Worm (Caenorhabditis elegans): ENCODE results near the gene clik-2.

The clik-2 gene

ce11 chrX:7725615-7726014, 36.6 kb upstream of the clik-2 start, which contains the start of gene spp-14:
TSS of gene spp-14 (plus strand) at chrX:7725979.
- TF ChIP-seq egl-27 (tag; optimal IDR thresholded peaks at IDR 0.05) (no peak), elt-2 (tag; optimal IDR thresholded peaks at IDR 0.05) (peak; percentile 99), hmg-11 (tag; optimal IDR thresholded peaks at IDR 0.05) (no peak), aly-2 (tag; optimal IDR thresholded peaks at IDR 0.05) (no peak), unc-39 (tag; optimal IDR thresholded peaks at IDR 0.05) (no peak), skn-1 (tag; optimal IDR thresholded peaks at IDR 0.05) (peak; percentile 22), pha-4 (tag; optimal IDR thresholded peaks at IDR 0.05) (peak; percentile 20), mdl-1 (tag; optimal IDR thresholded peaks at IDR 0.05) (no peak), jun-1 (tag; optimal IDR thresholded peaks at IDR 0.05) (peak; percentile 77), pqm-1 (tag; optimal IDR thresholded peaks at IDR 0.05) (peak; percentile 97), lsy-12 (tag; optimal IDR thresholded peaks at IDR 0.05) (no peak), elt-3 (tag; optimal IDR thresholded peaks at IDR 0.05) (no peak), lin-15B (tag; optimal IDR thresholded peaks at IDR 0.05) (no peak), ama-1 (optimal IDR thresholded peaks at IDR 0.05) (no peak)

ce11 chrX:7724099-7724498, 35.1 kb upstream of the clik-2 start:
- TF ChIP-seq tbx-2 (tag; optimal IDR thresholded peaks at IDR 0.05): no peak

- TF ChIP-seq ceh-28 (tag; optimal IDR thresholded peaks at IDR 0.05) (no peak), ztf-11 (tag; optimal IDR thresholded peaks at IDR 0.05) (no peak), elt-2 (tag; optimal IDR thresholded peaks at IDR 0.05) (no peak), nhr-11 (tag; optimal IDR thresholded peaks at IDR 0.05) (no peak), snpc-4 (tag; optimal IDR thresholded peaks at IDR 0.05) (no peak), ceh-9 (tag; optimal IDR thresholded peaks at IDR 0.05) (no peak), nhr-76 (tag; optimal IDR thresholded peaks at IDR 0.05) (no peak), tbx-2 (tag; optimal IDR thresholded peaks at IDR 0.05) (no peak), ceh-82 (tag; optimal IDR thresholded peaks at IDR 0.05) (no peak), nhr-12 (tag; optimal IDR thresholded peaks at IDR 0.05) (no peak), lin-39 (tag; optimal IDR thresholded peaks at IDR 0.05) (no peak), ceh-16 (tag; optimal IDR thresholded peaks at IDR 0.05) (no peak), ztf-4 (tag; optimal IDR thresholded peaks at IDR 0.05) (no peak), pqm-1 (tag; optimal IDR thresholded peaks at IDR 0.05) (no peak), unc-39 (tag; optimal IDR thresholded peaks at IDR 0.05) (no peak), nhr-25 (tag; optimal IDR thresholded peaks at IDR 0.05) (no peak), egl-5 (tag; optimal IDR thresholded peaks at IDR 0.05) (no peak), ZK546.5 (tag; optimal IDR thresholded peaks at IDR 0.05) (no peak), egl-27 (tag; optimal IDR thresholded peaks at IDR 0.05) (no peak), eor-1 (tag; optimal IDR thresholded peaks at IDR 0.05) (no peak)
Measured at ce11 chrX:7720565-7720964, 31.5 kb upstream of the clik-2 start.

- TF ChIP-seq unc-39 (tag; optimal IDR thresholded peaks at IDR 0.05) (no peak), nhr-28 (tag; optimal IDR thresholded peaks at IDR 0.05) (no peak), aly-2 (tag; optimal IDR thresholded peaks at IDR 0.05) (no peak), jun-1 (tag; optimal IDR thresholded peaks at IDR 0.05) (no peak), nhr-76 (tag; optimal IDR thresholded peaks at IDR 0.05) (no peak), R02D3.7 (tag; optimal IDR thresholded peaks at IDR 0.05) (no peak), daf-12 (tag; optimal IDR thresholded peaks at IDR 0.05) (no peak), unc-62 (GFP tag; optimal IDR thresholded peaks at IDR 0.05) (no peak), snpc-4 (tag; optimal IDR thresholded peaks at IDR 0.05) (no peak), nhr-43 (tag; optimal IDR thresholded peaks at IDR 0.05; ENCODE audit: poor library complexity, severe bottlenecking) (no peak), eor-1 (tag; optimal IDR thresholded peaks at IDR 0.05) (no peak), fos-1 (tag; optimal IDR thresholded peaks at IDR 0.05) (no peak), lin-15B (tag; optimal IDR thresholded peaks at IDR 0.05) (no peak), nhr-23 (tag; optimal IDR thresholded peaks at IDR 0.05) (no peak), ceh-16 (tag; optimal IDR thresholded peaks at IDR 0.05) (no peak), mml-1 (tag; optimal IDR thresholded peaks at IDR 0.05) (no peak), nhr-67 (tag; optimal IDR thresholded peaks at IDR 0.05) (no peak), hmg-11 (tag; optimal IDR thresholded peaks at IDR 0.05) (no peak)
Measured at ce11 chrX:7718972-7719371, 30.0 kb upstream of the clik-2 start, which contains the start of gene K09F5.6. TSS of gene K09F5.6 (plus strand) at chrX:7719272.
